Fruit fly (Drosophila melanogaster) whole organism, wandering third instar larva: Measurements from ENCODE around the gene nAChRalpha5.

Experiments
- Abd-B ChIP-seq: fragments of >200 bp; optimal IDR thresholded peaks from 2 replicates; lab custom pipeline; 2017; ENCODE audit warnings: missing biosample characterization, missing genetic modification characterization
- CG32264 ChIP-seq: fragments of 200-800 bp; sonication (Bioruptor generic); optimal IDR thresholded peaks from 2 replicates; lab custom pipeline; 2016; ENCODE audit warnings: missing biosample characterization, missing genetic modification characterization
- CrebA ChIP-seq: fragments of 200-800 bp; sonication (Bioruptor generic); optimal IDR thresholded peaks from 2 replicates; lab custom pipeline; 2016; ENCODE audit warnings: missing biosample characterization, mild to moderate bottlenecking, missing genetic modification characterization, borderline replicate concordance
- Dfd ChIP-seq: fragments of >200 bp; optimal IDR thresholded peaks from 2 replicates; lab custom pipeline; 2017; ENCODE audit warnings: missing biosample characterization, missing genetic modification characterization
- HLH106 ChIP-seq: fragments of 200-800 bp; optimal IDR thresholded peaks from 3 replicates; lab custom pipeline; 2019; ENCODE audit warnings: missing biosample characterization, mild to moderate bottlenecking, missing genetic modification characterization, moderate library complexity
- Hnf4 ChIP-seq: fragments of 200-800 bp; sonication (Bioruptor generic); optimal IDR thresholded peaks from 2 replicates; lab custom pipeline; 2016; ENCODE audit warnings: missing biosample characterization, mild to moderate bottlenecking, missing genetic modification characterization
- Hr78 ChIP-seq: fragments of >200 bp; optimal IDR thresholded peaks from 2 replicates; lab custom pipeline; 2017; ENCODE audit warnings: missing biosample characterization, missing genetic modification characterization
- Mio ChIP-seq: sonication (Bioruptor generic); optimal IDR thresholded peaks from 2 replicates; lab custom pipeline; 2016; ENCODE audit warnings: missing biosample characterization, missing genetic modification characterization
- Myc ChIP-seq: fragments of >200 bp; optimal IDR thresholded peaks from 2 replicates; lab custom pipeline; 2017
- N ChIP-seq: fragments of >200 bp; optimal IDR thresholded peaks from 2 replicates; lab custom pipeline; 2018; ENCODE audit warnings: missing biosample characterization, missing external identifiers, missing genetic modification characterization
- OdsH ChIP-seq: fragments of 200-800 bp; sonication (Bioruptor generic); optimal IDR thresholded peaks from 2 replicates; lab custom pipeline; 2016; ENCODE audit warnings: missing biosample characterization, mild to moderate bottlenecking, missing genetic modification characterization
- Rel ChIP-seq, 2 experiments: fragments of 200-800 bp; sonication (Bioruptor generic) in 1 of 2; optimal IDR thresholded peaks; 2 replicates in 1 of 2; 3 replicates in 1 of 2; lab custom pipeline; 2016 to 2019; ENCODE audit warnings: mild to moderate bottlenecking in 2 of 2, missing biosample characterization in 2 of 2, missing genetic modification characterization in 2 of 2, moderate library complexity in 1 of 2
- Sp1 ChIP-seq: fragments of 200-800 bp; sonication (Bioruptor generic); optimal IDR thresholded peaks from 3 replicates; lab custom pipeline; 2019; ENCODE audit warnings: missing biosample characterization, mild to moderate bottlenecking, missing genetic modification characterization, moderate library complexity
- Vsx2 ChIP-seq: fragments of 200-300, 225-300 bp; sonication (Bioruptor generic); optimal IDR thresholded peaks from 2 replicates; lab custom pipeline; 2018; ENCODE audit warnings: missing biosample characterization, missing genetic modification characterization; ENCODE audit not compliant: partially characterized antibody
- brk ChIP-seq: fragments of 200-800 bp; sonication (Bioruptor generic); optimal IDR thresholded peaks from 2 replicates; lab custom pipeline; 2016; ENCODE audit warnings: missing biosample characterization, mild to moderate bottlenecking, missing genetic modification characterization
- dl ChIP-seq, 2 experiments: fragments of 175-275, 200-275 bp in 1 of 2; fragments of 200-275 bp in 1 of 2; sonication (Bioruptor generic); optimal IDR thresholded peaks; lab custom pipeline; 2018; ENCODE audit warnings: mild to moderate bottlenecking in 2 of 2, missing biosample characterization in 2 of 2, missing genetic modification characterization in 2 of 2, moderate library complexity in 2 of 2; ENCODE audit not compliant: partially characterized antibody in 2 of 2, insufficient read depth in 1 of 2
- dmrt93B ChIP-seq: fragments of 200-800 bp; sonication (Bioruptor generic); optimal IDR thresholded peaks from 2 replicates; lab custom pipeline; 2018; ENCODE audit warnings: missing biosample characterization, mild to moderate bottlenecking, missing genetic modification characterization
- dsf ChIP-seq: sonication (Bioruptor generic); optimal IDR thresholded peaks from 2 replicates; lab custom pipeline; 2016; ENCODE audit warnings: missing biosample characterization, missing genetic modification characterization, borderline replicate concordance
- ey ChIP-seq: fragments of 200-800 bp; sonication (Bioruptor generic); optimal IDR thresholded peaks from 2 replicates; lab custom pipeline; 2016; ENCODE audit warnings: missing biosample characterization, missing genetic modification characterization
- foxo ChIP-seq, 2 experiments: fragments of 200-800 bp; sonication (Bioruptor generic); optimal IDR thresholded peaks; 2 replicates in 1 of 2; 3 replicates in 1 of 2; lab custom pipeline; 2016 to 2017; ENCODE audit warnings: missing biosample characterization in 2 of 2, missing genetic modification characterization in 2 of 2
- h ChIP-seq: fragments of 200-800 bp; sonication (Bioruptor generic); optimal IDR thresholded peaks from 3 replicates; lab custom pipeline; 2016; ENCODE audit warnings: missing biosample characterization, mild to moderate bottlenecking, missing genetic modification characterization
- jim ChIP-seq: fragments of 175-275, 200-325 bp; sonication (Bioruptor generic); optimal IDR thresholded peaks from 2 replicates; lab custom pipeline; 2016; ENCODE audit warnings: missing biosample characterization, mild to moderate bottlenecking, missing genetic modification characterization
- lola ChIP-seq: fragments of >200 bp; optimal IDR thresholded peaks from 2 replicates; lab custom pipeline; 2017; ENCODE audit warnings: missing biosample characterization, missing genetic modification characterization
- psq ChIP-seq: fragments of 200-800 bp; sonication (Bioruptor generic); optimal IDR thresholded peaks from 3 replicates; lab custom pipeline; 2017; ENCODE audit warnings: missing biosample characterization, mild to moderate bottlenecking, missing genetic modification characterization, moderate library complexity
- rgr ChIP-seq: fragments of 200-800 bp; sonication (Bioruptor generic); optimal IDR thresholded peaks from 3 replicates; lab custom pipeline; 2016; ENCODE audit warnings: missing biosample characterization, mild to moderate bottlenecking, missing genetic modification characterization
- sage ChIP-seq: fragments of 200-800 bp; sonication (Bioruptor generic); optimal IDR thresholded peaks from 2 replicates; lab custom pipeline; 2016; ENCODE audit warnings: missing biosample characterization, mild to moderate bottlenecking, missing genetic modification characterization
- sv ChIP-seq: fragments of 200-800 bp; sonication (Bioruptor generic); optimal IDR thresholded peaks from 3 replicates; lab custom pipeline; 2016; ENCODE audit warnings: missing biosample characterization, missing genetic modification characterization
- usp ChIP-seq: fragments of >200 bp; optimal IDR thresholded peaks from 2 replicates; lab custom pipeline; 2017; ENCODE audit warnings: missing biosample characterization, missing genetic modification characterization
- woc ChIP-seq: sonication (Bioruptor generic); optimal IDR thresholded peaks from 2 replicates; lab custom pipeline; 2016; ENCODE audit warnings: missing biosample characterization, mild to moderate bottlenecking, missing genetic modification characterization

The nAChRalpha5 gene

dm6 chr2L:14024746-14025105, 15.2 kb upstream of the nAChRalpha5 start:
- TF ChIP-seq Dfd (GFP tag; lab: Kevin White, UChicago) (no peak), woc (GFP tag; lab: Kevin White, UChicago) (no peak), h (no peak), Myc (lab: Kevin White, UChicago) (no peak), brk (GFP tag; lab: Kevin White, UChicago) (no peak), OdsH (GFP tag; lab: Kevin White, UChicago) (no peak), dsf (GFP tag; lab: Kevin White, UChicago) (no peak), Mio (no peak)
- TF ChIP-seq, all 38 proteins: peak for 0

dm6 chr2L:14025485-14025933, 14.5 kb upstream of the nAChRalpha5 start:
- TF ChIP-seq sage: no peak
- peak; percentile 38 for TF ChIP-seq Vsx2 (GFP tag; lab: Kevin White, UChicago)

- TF ChIP-seq HLH106: no peak
- no peak for TF ChIP-seq Sp1
- TF ChIP-seq usp (GFP tag; lab: Kevin White, UChicago): no peak
- no peak for TF ChIP-seq Dfd (GFP tag; lab: Kevin White, UChicago)
- no peak for TF ChIP-seq OdsH (GFP tag; lab: Kevin White, UChicago)
- no peak for TF ChIP-seq psq (GFP tag; lab: Kevin White, UChicago)
- TF ChIP-seq, all 38 proteins: peak for 0
These were observed 13.2 kb upstream of the nAChRalpha5 start, which contains the start of gene hll for dm6 chr2L:14026778-14027177. hll (plus strand) TSS chr2L:14027001.

- no peak for TF ChIP-seq N (GFP tag; lab: Kevin White, UChicago)
- TF ChIP-seq Hnf4 (GFP tag; lab: Kevin White, UChicago): no peak
- no peak for TF ChIP-seq Vsx2 (GFP tag; lab: Kevin White, UChicago)
- no peak for TF ChIP-seq sv (GFP tag; lab: Kevin White, UChicago)
- no peak for TF ChIP-seq Abd-B
- TF ChIP-seq Dfd (GFP tag; lab: Kevin White, UChicago): no peak
- no peak for TF ChIP-seq dmrt93B
- TF ChIP-seq HLH106: no peak
These were observed 10.7 kb upstream of the nAChRalpha5 start for dm6 chr2L:14029235-14029634.

- TF ChIP-seq Mio (no peak), Dfd (GFP tag; lab: Kevin White, UChicago) (no peak), Sp1 (no peak), Hr78 (no peak), usp (GFP tag; lab: Kevin White, UChicago) (no peak), sage (no peak), foxo (GFP tag; optimal IDR thresholded peaks at IDR 0.05; lab: Kevin White, UChicago) (no peak), lola (GFP tag; lab: Kevin White, UChicago) (no peak), Vsx2 (GFP tag; lab: Kevin White, UChicago) (no peak), brk (GFP tag; lab: Kevin White, UChicago) (no peak), CrebA (GFP tag; lab: Kevin White, UChicago) (no peak), CG32264 (GFP tag; lab: Kevin White, UChicago) (no peak), jim (GFP tag; lab: Kevin White, UChicago) (no peak), Abd-B (no peak), ey (no peak), rgr (no peak)
These were observed 8.5 kb upstream of the nAChRalpha5 start, which contains the start of gene CG18095 for dm6 chr2L:14031439-14031838. CG18095 (minus strand) TSS chr2L:14031539.

- TF ChIP-seq dl (GFP tag; optimal IDR thresholded peaks at IDR 0.05; lab: Kevin White, UChicago; ENCODE audit: insufficient read depth in 1 of 2, partially characterized antibody in 2 of 2): no peak
- TF ChIP-seq N (GFP tag; lab: Kevin White, UChicago): no peak
- no peak for TF ChIP-seq Vsx2 (GFP tag; lab: Kevin White, UChicago)
- no peak for TF ChIP-seq Rel (GFP tag; optimal IDR thresholded peaks at IDR 0.05; lab: Kevin White, UChicago)
- no peak for TF ChIP-seq Rel (tag; optimal IDR thresholded peaks at IDR 0.05; lab: Kevin White, UChicago)
- no peak for TF ChIP-seq dsf (GFP tag; lab: Kevin White, UChicago)
- TF ChIP-seq, all 38 proteins: peak for 0
These were observed 1.3 kb upstream of the nAChRalpha5 start for dm6 chr2L:14038718-14039117.
